Worm (Caenorhabditis elegans): Measurements from ENCODE around the gene Y82E9BR.3.

DNA sequence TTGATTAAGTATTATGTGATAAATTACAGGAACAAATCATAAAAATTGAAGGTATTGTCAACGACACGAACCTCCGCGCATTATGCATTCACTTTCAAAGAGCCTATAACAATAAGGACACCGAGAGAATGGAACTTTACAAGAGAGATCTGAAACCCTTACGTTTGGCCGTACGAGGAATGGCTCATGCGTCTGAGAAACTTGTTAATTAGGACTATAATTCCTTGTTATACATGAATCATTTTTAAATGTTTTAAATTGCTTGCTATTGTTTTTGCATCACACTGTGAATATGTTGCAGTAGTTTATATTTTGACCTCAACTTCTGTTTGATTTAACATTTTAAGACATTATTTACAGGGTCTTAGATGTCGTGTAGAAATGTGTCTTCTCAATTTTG, 15.9 kb upstream of the Y82E9BR.3 start, which contains the start of gene pals-18:
- no peak for TF ChIP-seq hmbx-1 (tag; optimal IDR thresholded peaks at IDR 0.05)
- TF ChIP-seq tbx-37 (GFP tag; conservative IDR thresholded peaks at IDR 0.05), result no peak
- no peak for TF ChIP-seq flt-1 (GFP tag; IDR thresholded peaks at IDR 0.05)
- TF ChIP-seq pes-1 (GFP tag; IDR thresholded peaks at IDR 0.05), result no peak
- no peak for TF ChIP-seq hmg-4 (GFP tag; optimal IDR thresholded peaks at IDR 0.05)
- no peak for TF ChIP-seq B0310.2 (tag; optimal IDR thresholded peaks at IDR 0.05)
- TF ChIP-seq ama-1 (optimal IDR thresholded peaks at IDR 0.05), result no peak
- TF ChIP-seq tra-4 (tag; optimal IDR thresholded peaks at IDR 0.05), result no peak
- TF ChIP-seq aly-1 (tag; optimal IDR thresholded peaks at IDR 0.05), result no peak
- no peak for TF ChIP-seq hnd-1 (tag; optimal IDR thresholded peaks at IDR 0.05)

All from whole organism, early embryonic.